Worm (Caenorhabditis elegans): Measurements from ENCODE around the gene F54E4.3.

F54E4.3 gene

ce11 chrX:14645392-14645791, 9.2 kb upstream of the F54E4.3 start, which contains the start of gene F54E4.4:
F54E4.4 (minus strand) TSS chrX:14645492.
- TF ChIP-seq sup-37 (GFP tag; optimal IDR thresholded peaks at IDR 0.05) (no peak), snpc-4 (tag; optimal IDR thresholded peaks at IDR 0.05) (no peak)

ce11 chrX:14639941-14640340, 3.7 kb upstream of the F54E4.3 start:
- no peak for TF ChIP-seq C34B4.2 (tag; optimal IDR thresholded peaks at IDR 0.05)
- TF ChIP-seq unc-86 (tag; optimal IDR thresholded peaks at IDR 0.05), result peak; percentile 67
- peak; percentile 94 for TF ChIP-seq lin-14 (GFP tag; optimal IDR thresholded peaks at IDR 0.05)
- TF ChIP-seq elt-3 (tag; optimal IDR thresholded peaks at IDR 0.05), result no peak
- no peak for TF ChIP-seq tlp-1 (tag; optimal IDR thresholded peaks at IDR 0.05)
- TF ChIP-seq isw-1 (GFP tag; IDR thresholded peaks at IDR 0.05), result peak; percentile 32
- TF ChIP-seq fos-1 (tag; optimal IDR thresholded peaks at IDR 0.05), result no peak
- TF ChIP-seq mep-1 (tag; optimal IDR thresholded peaks at IDR 0.05), result peak; percentile 44
- TF ChIP-seq irx-1 (tag; optimal IDR thresholded peaks at IDR 0.05), result no peak
- no peak for TF ChIP-seq unc-30 (tag; optimal IDR thresholded peaks at IDR 0.05)
- no peak for TF ChIP-seq nhr-28 (tag; optimal IDR thresholded peaks at IDR 0.05)
- peak; percentile 47 for TF ChIP-seq rnt-1 (tag; optimal IDR thresholded peaks at IDR 0.05)
- no peak for TF ChIP-seq aha-1 (tag; optimal IDR thresholded peaks at IDR 0.05)
- peak in 1 of 3 experiments; percentile 31 for TF ChIP-seq dpl-1 (GFP tag; optimal IDR thresholded peaks at IDR 0.05)
- peak; percentile 67 for TF ChIP-seq nhr-71 (tag; optimal IDR thresholded peaks at IDR 0.05)
- TF ChIP-seq mef-2 (tag; optimal IDR thresholded peaks at IDR 0.05), result no peak
- TF ChIP-seq fkh-4 (tag; optimal IDR thresholded peaks at IDR 0.05; ENCODE audit: borderline replicate concordance), result no peak
- TF ChIP-seq nhr-237 (tag; optimal IDR thresholded peaks at IDR 0.05), result no peak
- TF ChIP-seq pag-3 (tag; optimal IDR thresholded peaks at IDR 0.05; ENCODE audit: borderline replicate concordance, insufficient read depth), result peak; percentile 49
- TF ChIP-seq nhr-20 (tag; optimal IDR thresholded peaks at IDR 0.05), result peak; percentile 23
- peak in 1 of 2 experiments; percentile 16 for TF ChIP-seq egl-27 (tag; optimal IDR thresholded peaks at IDR 0.05)
- TF ChIP-seq dsc-1 (tag; optimal IDR thresholded peaks at IDR 0.05), result peak; percentile 31
- peak; percentile 65 for TF ChIP-seq tbx-2 (tag; optimal IDR thresholded peaks at IDR 0.05)
- peak; percentile 58 for TF ChIP-seq fkh-8 (tag; optimal IDR thresholded peaks at IDR 0.05)
- no peak for TF ChIP-seq hlh-17 (GFP tag; optimal IDR thresholded peaks at IDR 0.05; ENCODE audit: borderline replicate concordance)
- TF ChIP-seq nhr-11 (tag; optimal IDR thresholded peaks at IDR 0.05), result no peak
- no peak for TF ChIP-seq zag-1 (tag; optimal IDR thresholded peaks at IDR 0.05)
- no peak for TF ChIP-seq sup-37 (GFP tag; optimal IDR thresholded peaks at IDR 0.05)
- TF ChIP-seq unc-130 (tag; optimal IDR thresholded peaks at IDR 0.05), result no peak
- TF ChIP-seq efl-1 (optimal IDR thresholded peaks at IDR 0.05), result no peak
- peak in 1 of 2 experiments; percentile 77 for TF ChIP-seq efl-1 (GFP tag; optimal IDR thresholded peaks at IDR 0.05 in 1 of 2)
- TF ChIP-seq ama-1 (optimal IDR thresholded peaks at IDR 0.05), result no peak
- peak; percentile 53 for TF ChIP-seq snu-23 (GFP tag; optimal IDR thresholded peaks at IDR 0.05)
- TF ChIP-seq nhr-47 (tag; optimal IDR thresholded peaks at IDR 0.05), result peak; percentile 63
- no peak for TF ChIP-seq ceh-90 (tag; optimal IDR thresholded peaks at IDR 0.05)
- no peak for TF ChIP-seq ces-1 (GFP tag; optimal IDR thresholded peaks at IDR 0.05)
- no peak for TF ChIP-seq snpc-4 (tag; optimal IDR thresholded peaks at IDR 0.05)
- peak; percentile 51 for TF ChIP-seq ceh-8 (GFP tag; optimal IDR thresholded peaks at IDR 0.05)
- peak; percentile 28 for TF ChIP-seq xbp-1 (tag; optimal IDR thresholded peaks at IDR 0.05)
- peak; percentile 52 for TF ChIP-seq egl-13 (tag; optimal IDR thresholded peaks at IDR 0.05)
- no peak for TF ChIP-seq grh-1 (GFP tag; IDR thresholded peaks at IDR 0.05)
- peak in 1 of 2 experiments; percentile 55 for TF ChIP-seq lsy-2 (tag; optimal IDR thresholded peaks at IDR 0.05)
- TF ChIP-seq hpl-2 (GFP tag; optimal IDR thresholded peaks at IDR 0.05), result no peak
- peak in 2 of 3 experiments; percentile 33 to 74 for TF ChIP-seq ceh-82 (tag; optimal IDR thresholded peaks at IDR 0.05)
- no peak for TF ChIP-seq ztf-4 (tag; optimal IDR thresholded peaks at IDR 0.05)
- no peak for TF ChIP-seq lin-35 (GFP tag; optimal IDR thresholded peaks at IDR 0.05)
- peak; percentile 45 for TF ChIP-seq swsn-7 (tag; optimal IDR thresholded peaks at IDR 0.05)
- TF ChIP-seq fkh-10 (GFP tag; optimal IDR thresholded peaks at IDR 0.05), result peak; percentile 90
- no peak for TF ChIP-seq efl-3 (GFP tag; optimal IDR thresholded peaks at IDR 0.05)
